Fruit fly (Drosophila melanogaster) whole organism, pupa: ENCODE data around the gene CG14014.

Source experiments
- CG10348 ChIP-seq: fragments of 200-800 bp; sonication (Bioruptor generic); IDR thresholded peaks from 2 replicates; pipeline ENCODE4 v1.3.6; 2022; ENCODE audit warnings: missing biosample characterization, missing genetic modification characterization
- CG12605 ChIP-seq: fragments of 200-800 bp; sonication (Bioruptor generic); IDR thresholded peaks from 2 replicates; pipeline ENCODE4 v1.3.6; 2022; ENCODE audit warnings: missing biosample characterization, missing genetic modification characterization
- CG13204 ChIP-seq: fragments of 200-800 bp; sonication (Bioruptor generic); optimal IDR thresholded peaks from 2 replicates; lab custom pipeline; 2018; ENCODE audit warnings: missing biosample characterization, mild to moderate bottlenecking, missing genetic modification characterization, moderate library complexity
- CG14655 ChIP-seq: fragments of 200-800 bp; sonication (Bioruptor generic); optimal IDR thresholded peaks from 3 replicates; lab custom pipeline; 2017; ENCODE audit warnings: mild to moderate bottlenecking, missing biosample characterization, missing genetic modification reagents, missing genetic modification characterization
- CG15710 ChIP-seq: fragments of 200-800 bp; sonication (Bioruptor generic); optimal IDR thresholded peaks from 2 replicates; lab custom pipeline; 2018; ENCODE audit warnings: missing biosample characterization, mild to moderate bottlenecking, missing genetic modification characterization, moderate library complexity
- CG17806 ChIP-seq: fragments of 200-800 bp; sonication (Bioruptor generic); optimal IDR thresholded peaks from 2 replicates; lab custom pipeline; 2018; ENCODE audit warnings: missing biosample characterization, mild to moderate bottlenecking, missing genetic modification characterization, moderate library complexity
- CG32121 ChIP-seq: fragments of 200-800 bp; sonication (Bioruptor generic); IDR thresholded peaks from 2 replicates; pipeline ENCODE4 v1.3.6; 2022; ENCODE audit warnings: missing biosample characterization, missing genetic modification characterization
- CG34367 ChIP-seq: fragments of 200-800 bp; sonication (Bioruptor generic); optimal IDR thresholded peaks from 2 replicates; lab custom pipeline; 2018; ENCODE audit warnings: missing biosample characterization, mild to moderate bottlenecking, missing genetic modification characterization
- CG4496 ChIP-seq: fragments of 200-800 bp; sonication (Bioruptor generic); IDR thresholded peaks from 3 replicates; pipeline ENCODE4 v1.3.6; 2022; ENCODE audit warnings: missing biosample characterization, missing genetic modification characterization
- CG8159 ChIP-seq: fragments of 200-800 bp; sonication (Bioruptor generic); optimal IDR thresholded peaks from 3 replicates; lab custom pipeline; 2018; ENCODE audit warnings: missing biosample characterization, mild to moderate bottlenecking, missing genetic modification characterization, moderate library complexity
- CG8301 ChIP-seq: fragments of 200-800 bp; sonication (Bioruptor generic); optimal IDR thresholded peaks from 2 replicates; lab custom pipeline; 2018; ENCODE audit warnings: missing biosample characterization, mild to moderate bottlenecking, missing genetic modification characterization
- CG9948 ChIP-seq: fragments of 200-800 bp; sonication (Bioruptor generic); optimal IDR thresholded peaks from 2 replicates; lab custom pipeline; 2018; ENCODE audit warnings: missing biosample characterization, mild to moderate bottlenecking, missing genetic modification characterization, moderate library complexity
- D1 ChIP-seq: fragments of 200-800 bp; sonication (Bioruptor generic); optimal IDR thresholded peaks from 2 replicates; lab custom pipeline; 2018; ENCODE audit warnings: missing biosample characterization, mild to moderate bottlenecking, missing genetic modification characterization, moderate library complexity
- EcR ChIP-seq: fragments of 200-800 bp; sonication (Bioruptor generic); optimal IDR thresholded peaks from 3 replicates; lab custom pipeline; 2019; ENCODE audit warnings: missing biosample characterization, missing genetic modification characterization, mild to moderate bottlenecking, moderate library complexity, missing genetic modification reagents
- Ets98B ChIP-seq: fragments of 200-800 bp; sonication (Bioruptor generic); IDR thresholded peaks from 2 replicates; pipeline ENCODE4 v1.3.6; 2022; ENCODE audit warnings: missing biosample characterization, missing genetic modification characterization
- Pif1A ChIP-seq: fragments of 200-800 bp; sonication (Bioruptor generic); optimal IDR thresholded peaks from 3 replicates; lab custom pipeline; 2016; ENCODE audit warnings: missing biosample characterization, missing genetic modification characterization
- Pif1B ChIP-seq: fragments of 200-800 bp; sonication (Bioruptor generic); optimal IDR thresholded peaks from 3 replicates; lab custom pipeline; 2016; ENCODE audit warnings: missing biosample characterization, missing genetic modification characterization
- Snoo ChIP-seq: fragments of 200-800 bp; sonication (Bioruptor generic); optimal IDR thresholded peaks from 3 replicates; lab custom pipeline; 2017; ENCODE audit warnings: missing biosample characterization, mild to moderate bottlenecking, missing genetic modification characterization, inconsistent platforms
- fd96Ca ChIP-seq: fragments of 200-800 bp; sonication (Bioruptor generic); IDR thresholded peaks from 3 replicates; pipeline ENCODE4 v1.3.6; 2022; ENCODE audit warnings: missing biosample characterization, missing genetic modification characterization
- gl ChIP-seq: fragments of 200-800 bp; sonication (Bioruptor generic); optimal IDR thresholded peaks from 2 replicates; lab custom pipeline; 2018; ENCODE audit warnings: missing biosample characterization, mild to moderate bottlenecking, missing genetic modification characterization
- rn ChIP-seq: fragments of 200-800 bp; sonication (Bioruptor generic); IDR thresholded peaks from 2 replicates; pipeline ENCODE4 v1.3.6; 2022; ENCODE audit warnings: missing biosample characterization, missing genetic modification characterization

CG14014 gene

dm6 chr2L:5550735-5551134 is at the start of gene CG14014:
Gene CG14014, minus strand, starts transcription at chr2L:5550835.
- TF ChIP-seq fd96Ca (no peak), CG32121 (no peak), CG4496 (GFP tag; lab: Robert Waterston, UW) (no peak), Pif1B (GFP tag; lab: Kevin White, UChicago) (no peak), EcR (GFP tag; lab: Kevin White, UChicago) (no peak), CG17806 (tag; lab: Kevin White, UChicago) (no peak), CG14655 (no peak), Pif1A (GFP tag; lab: Kevin White, UChicago) (no peak), CG9948 (tag; lab: Kevin White, UChicago) (no peak), CG12605 (GFP tag; lab: Robert Waterston, UW) (no peak), rn (GFP tag; lab: Robert Waterston, UW) (no peak), CG10348 (GFP tag; lab: Robert Waterston, UW) (no peak)

DNA sequence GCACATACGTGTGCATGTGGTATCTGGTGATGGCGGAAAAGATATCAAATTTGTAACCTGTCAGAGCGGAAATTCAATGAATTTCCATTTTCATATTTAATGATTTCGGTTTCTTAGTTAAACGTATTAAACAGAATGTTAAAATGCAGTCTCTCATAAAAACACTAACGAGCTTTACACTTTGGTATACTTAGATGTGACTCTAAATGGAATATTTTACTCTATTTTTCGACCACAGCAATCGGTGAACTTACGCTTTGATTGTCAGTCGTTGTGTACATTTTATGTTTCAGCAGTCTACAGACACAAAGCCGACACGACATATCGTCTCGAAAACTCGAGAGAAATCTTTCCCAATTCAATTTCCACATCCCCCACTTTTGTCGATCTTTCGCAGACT is 45.9 kb upstream of the CG14014 start, which contains the start of gene CG18266:
TSS of gene CG18266 (plus strand) at position 301 of the 400 bp plus-strand sequence.
- TF ChIP-seq CG13204 (GFP tag; lab: Kevin White, UChicago), result no peak
- TF ChIP-seq EcR (GFP tag; lab: Kevin White, UChicago), result no peak

- TF ChIP-seq CG9948 (tag; lab: Kevin White, UChicago) (no peak), CG4496 (GFP tag; lab: Robert Waterston, UW) (no peak), Ets98B (no peak), CG34367 (tag; lab: Kevin White, UChicago) (no peak), CG15710 (no peak), CG12605 (GFP tag; lab: Robert Waterston, UW) (no peak), gl (tag; lab: Kevin White, UChicago) (no peak), EcR (GFP tag; lab: Kevin White, UChicago) (no peak), Pif1B (GFP tag; lab: Kevin White, UChicago) (no peak), CG32121 (no peak), rn (GFP tag; lab: Robert Waterston, UW) (no peak), CG13204 (GFP tag; lab: Kevin White, UChicago) (no peak), CG10348 (GFP tag; lab: Robert Waterston, UW) (no peak)
- TF ChIP-seq, all 21 proteins: peak for 0
Observed at dm6 chr2L:5593839-5594238, 43.2 kb upstream of the CG14014 start.

DNA sequence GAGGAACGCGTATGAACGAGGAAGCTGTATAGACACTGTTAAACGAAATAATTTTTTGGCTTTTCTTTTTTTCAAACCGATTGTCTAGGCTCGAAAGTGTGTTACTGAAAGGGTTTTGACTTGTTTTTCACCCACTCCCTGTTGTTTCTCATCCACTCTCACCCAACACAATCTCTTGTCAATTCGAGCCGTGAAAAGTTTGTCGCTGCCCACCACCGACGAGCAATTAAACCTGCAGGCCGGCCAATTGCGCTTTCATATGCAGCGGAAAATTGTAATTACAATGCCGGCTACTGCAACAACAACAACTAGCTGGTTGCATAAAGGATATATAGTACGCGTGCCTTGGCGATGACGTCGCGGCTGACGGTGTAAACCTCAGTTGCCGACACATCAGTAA is 37.7 kb upstream of the CG14014 start, which contains the start of gene CG7251:
TSS of gene CG7251 (minus strand) at position 101 of the 400 bp plus-strand sequence.
- no peak for TF ChIP-seq CG32121
- TF ChIP-seq CG9948 (tag; lab: Kevin White, UChicago), result no peak
- TF ChIP-seq rn (GFP tag; lab: Robert Waterston, UW), result no peak
- no peak for TF ChIP-seq EcR (GFP tag; lab: Kevin White, UChicago)
- no peak for TF ChIP-seq fd96Ca
- TF ChIP-seq CG14655, result no peak
- TF ChIP-seq CG4496 (GFP tag; lab: Robert Waterston, UW), result no peak
- no peak for TF ChIP-seq D1

DNA sequence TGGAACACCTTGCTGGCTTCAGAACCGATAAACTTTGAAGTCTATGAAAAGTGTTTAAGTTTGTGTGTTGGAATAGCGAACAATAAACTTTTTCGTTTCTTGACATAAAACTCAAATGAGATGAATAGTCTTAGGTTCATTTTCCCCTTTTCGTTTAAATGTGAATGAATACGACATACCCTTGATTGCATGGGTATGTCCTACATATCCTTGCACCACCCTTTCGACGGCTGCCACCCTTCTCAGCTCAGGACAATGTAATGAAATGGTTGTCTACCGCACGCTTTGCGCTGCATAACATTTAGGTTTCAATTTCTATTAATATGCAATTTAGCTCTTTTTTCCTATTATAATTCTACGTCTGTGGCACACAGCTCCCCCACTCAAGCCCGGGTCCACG is 30.4 kb upstream of the CG14014 start, which contains the start of gene CG14011:
TSS of gene CG14011 (minus strand) at position 101 of the 400 bp plus-strand sequence.
- TF ChIP-seq gl (tag; lab: Kevin White, UChicago) (no peak), CG15710 (no peak), CG9948 (tag; lab: Kevin White, UChicago) (no peak), fd96Ca (no peak), CG8159 (tag; lab: Kevin White, UChicago) (no peak), Pif1A (GFP tag; lab: Kevin White, UChicago) (no peak), CG13204 (GFP tag; lab: Kevin White, UChicago) (no peak), CG14655 (no peak), CG8301 (tag; lab: Kevin White, UChicago) (no peak), Pif1B (GFP tag; lab: Kevin White, UChicago) (no peak), EcR (GFP tag; lab: Kevin White, UChicago) (no peak), rn (GFP tag; lab: Robert Waterston, UW) (no peak), Snoo (tag; lab: Kevin White, UChicago) (no peak), CG10348 (GFP tag; lab: Robert Waterston, UW) (no peak), CG32121 (no peak), CG12605 (GFP tag; lab: Robert Waterston, UW) (no peak)

DNA sequence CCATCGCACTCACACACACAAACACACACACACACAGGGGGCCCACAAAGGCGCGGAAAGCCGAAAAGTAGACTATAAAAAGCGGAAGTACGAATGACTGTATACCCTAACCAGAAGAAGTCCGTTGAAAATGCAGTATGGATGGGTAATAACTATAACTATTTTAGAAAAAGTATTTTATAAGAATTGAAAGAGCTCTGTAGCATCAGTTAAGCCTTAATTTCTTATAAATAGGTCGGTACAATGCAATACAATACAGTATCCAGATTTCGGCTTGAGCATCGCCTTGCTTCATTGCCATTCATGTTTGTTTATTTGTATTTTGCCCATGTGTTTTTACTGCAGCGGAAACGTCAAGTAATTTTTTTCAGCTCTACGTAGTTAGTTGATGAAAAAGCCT is 18.9 kb upstream of the CG14014 start:
- no peak for TF ChIP-seq gl (tag; lab: Kevin White, UChicago)
- TF ChIP-seq CG8301 (tag; lab: Kevin White, UChicago), result no peak
- TF ChIP-seq CG17806 (tag; lab: Kevin White, UChicago), result no peak
- TF ChIP-seq CG13204 (GFP tag; lab: Kevin White, UChicago), result no peak
- no peak for TF ChIP-seq rn (GFP tag; lab: Robert Waterston, UW)
- peak; percentile 48 for TF ChIP-seq CG14655
- peak; percentile 49; the same call in 2 of the 3 replicates for TF ChIP-seq fd96Ca
- TF ChIP-seq CG15710, result peak; percentile 57
- no peak for TF ChIP-seq D1
- no peak for TF ChIP-seq CG4496 (GFP tag; lab: Robert Waterston, UW)
- peak; percentile 26 for TF ChIP-seq Pif1B (GFP tag; lab: Kevin White, UChicago)
- peak; percentile 30 for TF ChIP-seq Pif1A (GFP tag; lab: Kevin White, UChicago)
- TF ChIP-seq CG8159 (tag; lab: Kevin White, UChicago), result peak; percentile 62
- TF ChIP-seq Ets98B, result peak; percentile 43; the same call in 1 of the 2 replicates
- no peak for TF ChIP-seq Snoo (tag; lab: Kevin White, UChicago)
- TF ChIP-seq CG9948 (tag; lab: Kevin White, UChicago), result no peak
- no peak for TF ChIP-seq CG10348 (GFP tag; lab: Robert Waterston, UW)
- TF ChIP-seq EcR (GFP tag; lab: Kevin White, UChicago), result no peak
- no peak for TF ChIP-seq CG34367 (tag; lab: Kevin White, UChicago)
- no peak for TF ChIP-seq CG12605 (GFP tag; lab: Robert Waterston, UW)
- no peak for TF ChIP-seq CG32121
